Worm (Caenorhabditis elegans): Measurements from ENCODE around the gene Y53G8AM.4.

DNA sequence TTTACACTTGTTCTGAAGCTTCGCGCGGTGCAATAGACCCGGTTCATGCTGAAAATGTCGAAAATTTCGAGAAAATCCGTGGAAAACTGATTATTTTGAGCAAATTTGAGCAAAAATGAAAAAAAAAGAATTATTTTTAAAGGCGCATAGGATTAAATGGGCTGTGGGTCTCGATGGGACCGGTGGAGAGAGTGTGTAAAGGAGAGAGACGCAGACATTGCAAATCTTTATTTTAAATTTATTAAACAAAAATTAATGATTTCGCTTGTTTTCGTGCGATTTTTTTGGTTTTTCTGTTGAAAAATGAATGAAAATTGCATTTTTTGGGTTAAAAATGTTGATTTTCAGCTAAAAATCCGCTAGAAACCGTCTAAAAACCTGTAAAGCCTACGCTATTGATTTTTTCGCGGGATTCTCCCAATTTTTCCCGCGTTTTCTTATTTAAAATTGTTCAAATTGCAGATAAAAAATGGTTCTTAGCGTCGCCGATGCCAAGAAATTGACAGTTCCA lies 38.9 kb upstream of the Y53G8AM.4 start, which contains the start of the genes Y53G8AR.8 and Y53G8AR.6:
- no peak for TF ChIP-seq hmg-4 (GFP tag; optimal IDR thresholded peaks at IDR 0.05)
- peak; percentile 9 for TF ChIP-seq ceh-36 (tag; optimal IDR thresholded peaks at IDR 0.05)
- TF ChIP-seq flt-1 (GFP tag; IDR thresholded peaks at IDR 0.05): no peak
- TF ChIP-seq ama-1 (optimal IDR thresholded peaks at IDR 0.05): no peak
- no peak for TF ChIP-seq ceh-13 (GFP tag; optimal IDR thresholded peaks at IDR 0.05)
- no peak for TF ChIP-seq hnd-1 (tag; optimal IDR thresholded peaks at IDR 0.05)
- TF ChIP-seq ets-7 (tag; optimal IDR thresholded peaks at IDR 0.05): no peak
- no peak for TF ChIP-seq sea-1 (GFP tag; conservative IDR thresholded peaks at IDR 0.05)
